Fruit fly (Drosophila melanogaster): Measurements from ENCODE around the gene CG14151.

The CG14151 gene

DNA sequence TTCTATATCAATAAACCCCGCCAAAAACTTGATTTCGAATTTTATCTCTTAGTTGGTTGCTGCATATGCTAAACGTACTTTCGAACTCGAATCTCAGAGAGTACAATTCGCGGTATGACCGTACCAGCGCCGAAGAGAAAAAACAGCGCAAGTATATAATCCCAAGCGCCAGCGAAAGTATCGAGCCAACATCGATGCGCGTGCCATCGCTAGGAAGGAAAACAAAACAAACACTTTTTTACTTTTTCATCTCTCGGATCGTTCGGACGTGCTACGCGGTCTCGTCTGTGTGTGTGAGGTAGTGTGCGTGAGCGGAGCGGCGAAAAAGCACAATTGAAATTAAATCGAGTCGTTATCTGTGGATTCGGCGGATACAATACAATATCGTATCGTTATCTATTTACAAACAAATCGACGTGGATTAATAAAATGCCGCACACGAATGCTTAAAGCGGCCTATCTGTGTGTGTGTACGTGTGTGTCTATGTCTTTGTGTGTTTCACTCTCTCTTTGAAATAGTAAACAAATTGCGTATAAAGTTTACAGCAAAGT is 36.3 kb upstream of the CG14151 start, which contains the start of gene simj:
Gene simj (plus strand): TSS at position 229 of the 552 bp plus-strand sequence.
- TF ChIP-seq jim (GFP tag; optimal IDR thresholded peaks at IDR 0.05) = peak; percentile 49
- TF ChIP-seq Hr83 (GFP tag; optimal IDR thresholded peaks at IDR 0.05; ENCODE audit: poor library complexity, severe bottlenecking) = peak; percentile 93
- no peak for TF ChIP-seq GATAd (GFP tag; optimal IDR thresholded peaks at IDR 0.05)
- peak; percentile 61 for TF ChIP-seq rgr (GFP tag; optimal IDR thresholded peaks at IDR 0.05)
- TF ChIP-seq Myc (optimal IDR thresholded peaks at IDR 0.05) = peak; percentile 65
- TF ChIP-seq foxo (GFP tag; optimal IDR thresholded peaks at IDR 0.05) = peak in 1 of 2 experiments; percentile 51
- no peak for TF ChIP-seq usp (GFP tag; optimal IDR thresholded peaks at IDR 0.05)
- peak; percentile 81 for TF ChIP-seq h (GFP tag; optimal IDR thresholded peaks at IDR 0.05)
- no peak for TF ChIP-seq pan (optimal IDR thresholded peaks at IDR 0.05)
- no peak for TF ChIP-seq sage (GFP tag; optimal IDR thresholded peaks at IDR 0.05)
- TF ChIP-seq br (GFP tag; optimal IDR thresholded peaks at IDR 0.05) = peak; percentile 62
- no peak for TF ChIP-seq Rel (GFP tag; optimal IDR thresholded peaks at IDR 0.05)
- TF ChIP-seq Rel (tag; optimal IDR thresholded peaks at IDR 0.05) = peak; percentile 82
- TF ChIP-seq Sp1 (GFP tag; optimal IDR thresholded peaks at IDR 0.05) = peak; percentile 68
- TF ChIP-seq HLH106 (tag; optimal IDR thresholded peaks at IDR 0.05) = peak; percentile 31
- TF ChIP-seq Abd-B (GFP tag; optimal IDR thresholded peaks at IDR 0.05) = no peak
- peak; percentile 51 for TF ChIP-seq woc (GFP tag; optimal IDR thresholded peaks at IDR 0.05)
- peak; percentile 8 for TF ChIP-seq tai (GFP tag; optimal IDR thresholded peaks at IDR 0.05)
- peak; percentile 7 for TF ChIP-seq ey (GFP tag; optimal IDR thresholded peaks at IDR 0.05)
- peak; percentile 59 for TF ChIP-seq fru (GFP tag; optimal IDR thresholded peaks at IDR 0.05)
- TF ChIP-seq lola (GFP tag; optimal IDR thresholded peaks at IDR 0.05) = no peak
- TF ChIP-seq Jra (GFP tag; optimal IDR thresholded peaks at IDR 0.05) = peak; percentile 74
- peak; percentile 53 for TF ChIP-seq OdsH (GFP tag; optimal IDR thresholded peaks at IDR 0.05)
- no peak for TF ChIP-seq Vsx2 (GFP tag; optimal IDR thresholded peaks at IDR 0.05; ENCODE audit: partially characterized antibody)
- peak; percentile 60 for TF ChIP-seq Hnf4 (GFP tag; optimal IDR thresholded peaks at IDR 0.05)
- no peak for TF ChIP-seq CG32264 (GFP tag; optimal IDR thresholded peaks at IDR 0.05)
- peak; percentile 34 for TF ChIP-seq N (GFP tag; optimal IDR thresholded peaks at IDR 0.05)
- peak; percentile 25 for TF ChIP-seq Dif (GFP tag; optimal IDR thresholded peaks at IDR 0.05; ENCODE audit: partially characterized antibody)
- TF ChIP-seq dl (GFP tag; optimal IDR thresholded peaks at IDR 0.05; ENCODE audit: insufficient read depth in 1 of 2, partially characterized antibody in 2 of 2) = no peak
- TF ChIP-seq sv (GFP tag; optimal IDR thresholded peaks at IDR 0.05) = peak; percentile 48
- no peak for TF ChIP-seq Mio (GFP tag; optimal IDR thresholded peaks at IDR 0.05)
- TF ChIP-seq dmrt93B (GFP tag; optimal IDR thresholded peaks at IDR 0.05) = no peak
- TF ChIP-seq brk (GFP tag; optimal IDR thresholded peaks at IDR 0.05) = peak; percentile 77
- TF ChIP-seq Dfd (GFP tag; optimal IDR thresholded peaks at IDR 0.05) = no peak
- peak; percentile 41 for TF ChIP-seq psq (GFP tag; optimal IDR thresholded peaks at IDR 0.05)
- TF ChIP-seq Hr78 (GFP tag; optimal IDR thresholded peaks at IDR 0.05) = no peak
- no peak for TF ChIP-seq dsf (GFP tag; optimal IDR thresholded peaks at IDR 0.05; ENCODE audit: borderline replicate concordance)
- peak; percentile 54 for TF ChIP-seq CrebA (GFP tag; optimal IDR thresholded peaks at IDR 0.05; ENCODE audit: borderline replicate concordance)
- no peak for TF ChIP-seq CG9705 (GFP tag; optimal IDR thresholded peaks at IDR 0.05)

DNA sequence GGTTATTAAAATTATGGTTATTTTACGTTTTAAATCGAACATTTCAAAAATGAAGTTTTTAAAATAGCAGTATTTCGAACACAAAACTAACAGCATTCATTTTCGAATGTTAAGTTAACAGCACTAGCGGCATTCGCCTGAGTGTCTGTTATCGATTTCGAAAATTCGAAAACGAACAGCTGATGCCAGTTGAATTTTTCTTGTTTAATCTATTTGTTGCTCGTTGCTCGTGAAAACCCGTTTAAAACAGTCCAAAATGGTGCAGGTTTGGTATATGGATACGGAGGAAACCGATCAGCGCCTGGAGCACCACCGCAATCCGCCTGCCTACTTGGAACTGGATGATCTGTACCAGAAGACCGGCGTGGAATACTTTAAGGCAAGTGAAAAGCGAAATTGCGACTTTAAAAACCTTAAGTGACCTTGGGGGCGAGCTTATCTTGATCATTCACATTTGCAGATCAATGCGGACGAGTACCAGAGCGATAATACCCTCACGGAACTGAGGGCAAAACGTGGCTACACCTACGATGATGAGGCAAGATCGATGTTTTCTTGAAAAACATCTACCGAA is 35.0 kb upstream of the CG14151 start, which contains the start of gene Adi1:
Gene Adi1 (plus strand): TSS at position 187 of the 574 bp plus-strand sequence.
- no peak for TF ChIP-seq dsf (GFP tag; optimal IDR thresholded peaks at IDR 0.05; ENCODE audit: borderline replicate concordance)
- no peak for TF ChIP-seq GATAd (GFP tag; optimal IDR thresholded peaks at IDR 0.05)
- no peak for TF ChIP-seq CG32264 (GFP tag; optimal IDR thresholded peaks at IDR 0.05)
- TF ChIP-seq Vsx2 (GFP tag; optimal IDR thresholded peaks at IDR 0.05; ENCODE audit: partially characterized antibody) = no peak
- no peak for TF ChIP-seq rgr (GFP tag; optimal IDR thresholded peaks at IDR 0.05)
- TF ChIP-seq psq (GFP tag; optimal IDR thresholded peaks at IDR 0.05) = no peak
- no peak for TF ChIP-seq h (GFP tag; optimal IDR thresholded peaks at IDR 0.05)
- TF ChIP-seq CrebA (GFP tag; optimal IDR thresholded peaks at IDR 0.05; ENCODE audit: borderline replicate concordance) = no peak
- no peak for TF ChIP-seq Dfd (GFP tag; optimal IDR thresholded peaks at IDR 0.05)
- TF ChIP-seq lola (GFP tag; optimal IDR thresholded peaks at IDR 0.05) = no peak
- TF ChIP-seq Hr83 (GFP tag; optimal IDR thresholded peaks at IDR 0.05; ENCODE audit: poor library complexity, severe bottlenecking) = no peak
- no peak for TF ChIP-seq jim (GFP tag; optimal IDR thresholded peaks at IDR 0.05)
- TF ChIP-seq Hr78 (GFP tag; optimal IDR thresholded peaks at IDR 0.05) = no peak
- TF ChIP-seq usp (GFP tag; optimal IDR thresholded peaks at IDR 0.05) = no peak
- TF ChIP-seq sv (GFP tag; optimal IDR thresholded peaks at IDR 0.05) = no peak
- no peak for TF ChIP-seq Rel (GFP tag; optimal IDR thresholded peaks at IDR 0.05)
- peak; percentile 7 for TF ChIP-seq Rel (tag; optimal IDR thresholded peaks at IDR 0.05)
- no peak for TF ChIP-seq sage (GFP tag; optimal IDR thresholded peaks at IDR 0.05)
- TF ChIP-seq dmrt93B (GFP tag; optimal IDR thresholded peaks at IDR 0.05) = no peak
- no peak for TF ChIP-seq Myc (optimal IDR thresholded peaks at IDR 0.05)
- peak; percentile 23 for TF ChIP-seq brk (GFP tag; optimal IDR thresholded peaks at IDR 0.05)
- no peak for TF ChIP-seq OdsH (GFP tag; optimal IDR thresholded peaks at IDR 0.05)
- no peak for TF ChIP-seq HLH106 (tag; optimal IDR thresholded peaks at IDR 0.05)
- TF ChIP-seq foxo (GFP tag; optimal IDR thresholded peaks at IDR 0.05) = peak in 1 of 2 experiments; percentile 24
- no peak for TF ChIP-seq Mio (GFP tag; optimal IDR thresholded peaks at IDR 0.05)
- no peak for TF ChIP-seq Sp1 (GFP tag; optimal IDR thresholded peaks at IDR 0.05)
- no peak for TF ChIP-seq pan (optimal IDR thresholded peaks at IDR 0.05)

Measured in whole organism, wandering third instar larva.